Fruit fly (Drosophila melanogaster) whole organism, prepupa: Measurements from ENCODE around the gene Scm.
A peak's percentile ranks its signal among the peaks of the same experiment; 100 is the strongest.

ENCODE experiments used
- CG10631 ChIP-seq: fragments of 200-800 bp; sonication (Bioruptor generic); optimal IDR thresholded peaks from 2 replicates; lab custom pipeline; 2016; ENCODE audit warnings: missing biosample characterization, missing genetic modification characterization
- CG16779 ChIP-seq: fragments of 200-800 bp; sonication (Bioruptor generic); optimal IDR thresholded peaks from 3 replicates; lab custom pipeline; 2017; ENCODE audit warnings: missing biosample characterization, mild to moderate bottlenecking, missing genetic modification characterization
- CG6854 ChIP-seq: fragments of 200-800 bp; sonication (Bioruptor generic); optimal IDR thresholded peaks from 2 replicates; lab custom pipeline; 2017; ENCODE audit warnings: missing biosample characterization, mild to moderate bottlenecking, missing genetic modification characterization
- Lpt ChIP-seq: fragments of 200-800 bp; sonication (Bioruptor generic); optimal IDR thresholded peaks from 3 replicates; lab custom pipeline; 2016; ENCODE audit warnings: missing biosample characterization, missing genetic modification characterization
- OdsH ChIP-seq: fragments of 200-800 bp; sonication (Bioruptor generic); optimal IDR thresholded peaks from 3 replicates; lab custom pipeline; 2016; ENCODE audit warnings: missing biosample characterization, missing genetic modification characterization
- Sox14 ChIP-seq: fragments of 200-800 bp; sonication (Bioruptor generic); optimal IDR thresholded peaks from 3 replicates; lab custom pipeline; 2016; ENCODE audit warnings: missing biosample characterization, missing genetic modification characterization
- esn ChIP-seq: fragments of 200-800 bp; sonication (Bioruptor generic); optimal IDR thresholded peaks from 2 replicates; lab custom pipeline; 2016; ENCODE audit warnings: missing biosample characterization, mild to moderate bottlenecking, missing genetic modification characterization, moderate library complexity
- lz ChIP-seq: fragments of 200-800 bp; sonication (Bioruptor generic); optimal IDR thresholded peaks from 3 replicates; lab custom pipeline; 2016; ENCODE audit warnings: missing biosample characterization, missing genetic modification characterization

Scm gene

dm6 chr3R:9586663-9587248 is 50.7 kb downstream of the Scm start, which contains the start of gene P58IPK (continued):
- TF ChIP-seq lz (peak; percentile 68), Lpt (GFP tag; lab: Kevin White, UChicago) (no peak), CG6854 (GFP tag; lab: Kevin White, UChicago) (peak; percentile 28), esn (GFP tag; lab: Kevin White, UChicago) (peak; percentile 61), CG10631 (peak; percentile 62), CG16779 (tag; lab: Kevin White, UChicago) (no peak), Sox14 (GFP tag; lab: Kevin White, UChicago) (peak; percentile 62), OdsH (GFP tag; lab: Kevin White, UChicago) (peak; percentile 19)
